Worm (Caenorhabditis elegans) whole organism, L4 larva: ENCODE data around the gene smf-3.

Experiments
- F26F4.8 ChIP-seq: fragments of 200-800 bp; sonication (Bioruptor generic); conservative IDR thresholded peaks from 2 replicates; pipeline ENCODE4 v1.3.6; 2022; ENCODE audit warnings: missing genetic modification characterization, missing compliant biosample characterization
- ces-1 ChIP-seq: fragments of 150-350 bp; sonication (generic microtip); optimal IDR thresholded peaks from 4 replicates; lab custom pipeline; 2014; ENCODE audit warnings: missing biosample characterization, missing genetic modification reagents, missing genetic modification characterization
- egl-27 ChIP-seq: sonication (generic microtip); optimal IDR thresholded peaks from 3 replicates; lab custom pipeline; 2017; ENCODE audit warnings: missing biosample characterization, missing genetic modification reagents, missing genetic modification characterization
- jun-1 ChIP-seq: fragments of 150-350 bp; optimal IDR thresholded peaks from 2 replicates; lab custom pipeline; 2014; ENCODE audit warnings: missing biosample characterization, missing genetic modification reagents, missing genetic modification characterization
- lin-38 ChIP-seq: fragments of 200-800 bp; sonication (Bioruptor generic); IDR thresholded peaks from 2 replicates; pipeline ENCODE4 v1.3.6; 2022; ENCODE audit warnings: missing genetic modification reagents, missing genetic modification characterization, missing compliant biosample characterization
- lin-39 ChIP-seq: fragments of 150-350 bp; optimal IDR thresholded peaks from 2 replicates; lab custom pipeline; 2014; ENCODE audit warnings: missing biosample characterization, missing genetic modification reagents, missing genetic modification characterization
- mdl-1 ChIP-seq, 2 experiments: fragments of 150-350 bp in 1 of 2; sonication (generic microtip) in 1 of 2; optimal IDR thresholded peaks; 2 replicates each; lab custom pipeline; 2014 to 2017; ENCODE audit warnings: missing biosample characterization in 2 of 2, missing genetic modification characterization in 2 of 2
- mep-1 ChIP-seq: fragments of 150-350 bp; sonication (generic microtip); optimal IDR thresholded peaks from 3 replicates; lab custom pipeline; 2014; ENCODE audit warnings: missing biosample characterization, missing genetic modification characterization
- nhr-25 ChIP-seq: sonication (generic microtip); optimal IDR thresholded peaks from 2 replicates; lab custom pipeline; 2017; ENCODE audit warnings: missing genetic modification characterization, mild to moderate bottlenecking, missing compliant biosample characterization, antibody characterized with exemption, moderate library complexity, borderline replicate concordance; ENCODE audit not compliant: insufficient read depth
- nhr-28 ChIP-seq: fragments of 150-350 bp; optimal IDR thresholded peaks from 2 replicates; lab custom pipeline; 2014; ENCODE audit warnings: missing biosample characterization, missing genetic modification characterization
- pha-4 ChIP-seq, 2 experiments: fragments of 150-350 bp in 1 of 2; fragments of 200-800 bp in 1 of 2; sonication (Bioruptor generic) in 1 of 2; IDR thresholded peaks in 1 of 2; optimal IDR thresholded peaks in 1 of 2; 2 replicates each; pipeline versions ENCODE4 v1.3.6 to Lab custom; 2014 to 2022; ENCODE audit warnings: missing genetic modification characterization in 2 of 2, missing genetic modification reagents in 2 of 2, missing biosample characterization in 1 of 2, missing compliant biosample characterization in 1 of 2
- snpc-1.2 ChIP-seq: fragments of 200-800 bp; sonication (Bioruptor generic); IDR thresholded peaks from 2 replicates; pipeline ENCODE4 v1.3.6; 2022; ENCODE audit warnings: missing genetic modification reagents, missing genetic modification characterization, missing compliant biosample characterization
- ztf-7 ChIP-seq: fragments of 150-350 bp; optimal IDR thresholded peaks from 2 replicates; lab custom pipeline; 2014; ENCODE audit warnings: missing biosample characterization, missing genetic modification characterization

ce11 chrIV:2634992-2635391 lies 16.3 kb downstream of the smf-3 start:
- TF ChIP-seq snpc-1.2 (GFP tag; lab: Robert Waterston, UW) (no peak), mep-1 (tag; lab: Kevin White, UChicago) (no peak), ces-1 (GFP tag; lab: Kevin White, UChicago) (no peak), jun-1 (tag; lab: Kevin White, UChicago) (no peak), ztf-7 (tag; lab: Kevin White, UChicago) (no peak), F26F4.8 (GFP tag; lab: Robert Waterston, UW) (no peak), pha-4 (GFP tag; IDR thresholded peaks at IDR 0.05; lab: Robert Waterston, UW) (no peak), pha-4 (tag; optimal IDR thresholded peaks at IDR 0.05; lab: Kevin White, UChicago) (no peak), lin-38 (GFP tag; lab: Robert Waterston, UW) (no peak), lin-39 (tag; lab: Kevin White, UChicago) (no peak), mdl-1 (tag; optimal IDR thresholded peaks at IDR 0.05; lab: Kevin White, UChicago) (no peak), nhr-28 (tag; lab: Kevin White, UChicago) (no peak), nhr-25 (no peak), egl-27 (tag; lab: Kevin White, UChicago) (no peak)
